Worm (Caenorhabditis elegans) whole organism, L3 larva: ENCODE measurements around the gene npp-25.

Experiments used
- R02D3.7 ChIP-seq: fragments of 150-350 bp; optimal IDR thresholded peaks from 2 replicates; lab custom pipeline; 2014; ENCODE audit warnings: missing biosample characterization, missing genetic modification characterization
- ceh-82 ChIP-seq: fragments of 150-350 bp; optimal IDR thresholded peaks from 2 replicates; lab custom pipeline; 2014; ENCODE audit warnings: missing biosample characterization, missing genetic modification characterization
- ceh-9 ChIP-seq: sonication (generic microtip); optimal IDR thresholded peaks from 2 replicates; lab custom pipeline; 2018; ENCODE audit warnings: missing biosample characterization, missing genetic modification characterization
- egl-5 ChIP-seq: fragments of 150-350 bp; optimal IDR thresholded peaks from 2 replicates; lab custom pipeline; 2017; ENCODE audit warnings: missing biosample characterization, missing genetic modification reagents, missing genetic modification characterization, inconsistent platforms
- fkh-2 ChIP-seq: fragments of 150-350 bp; optimal IDR thresholded peaks from 2 replicates; lab custom pipeline; 2014; ENCODE audit warnings: missing biosample characterization, missing genetic modification reagents, missing genetic modification characterization
- mdl-1 ChIP-seq: fragments of 150-350 bp; optimal IDR thresholded peaks from 2 replicates; lab custom pipeline; 2014; ENCODE audit warnings: missing biosample characterization, missing genetic modification characterization
- nhr-237 ChIP-seq: fragments of 150-350 bp; optimal IDR thresholded peaks from 2 replicates; lab custom pipeline; 2014; ENCODE audit warnings: missing biosample characterization, missing genetic modification characterization
- nhr-25 ChIP-seq: sonication (generic microtip); optimal IDR thresholded peaks from 2 replicates; lab custom pipeline; 2017; ENCODE audit warnings: missing biosample characterization, missing genetic modification characterization
- nhr-76 ChIP-seq: fragments of 150-350 bp; sonication (generic microtip); optimal IDR thresholded peaks from 5 replicates; lab custom pipeline; 2014; ENCODE audit warnings: missing biosample characterization, missing genetic modification characterization
- snpc-4 ChIP-seq: fragments of 150-350 bp; optimal IDR thresholded peaks from 2 replicates; lab custom pipeline; 2014; ENCODE audit warnings: missing biosample characterization, missing genetic modification characterization
- tbx-2 ChIP-seq: sonication (generic microtip); optimal IDR thresholded peaks from 2 replicates; lab custom pipeline; 2016; ENCODE audit warnings: mild to moderate bottlenecking, missing genetic modification characterization, missing compliant biosample characterization

ce11 chrIII:12968330-12968729 lies 42.5 kb upstream of the npp-25 start:
- TF ChIP-seq snpc-4 (tag; lab: Kevin White, UChicago) (no peak), ceh-9 (no peak), R02D3.7 (tag; lab: Kevin White, UChicago) (no peak), nhr-76 (tag; lab: Kevin White, UChicago) (no peak), tbx-2 (tag; lab: Kevin White, UChicago) (no peak), nhr-237 (no peak), egl-5 (tag; lab: Kevin White, UChicago) (no peak), fkh-2 (tag; lab: Kevin White, UChicago) (no peak), nhr-25 (tag; lab: Kevin White, UChicago) (no peak), ceh-82 (tag; lab: Kevin White, UChicago) (no peak), mdl-1 (tag; lab: Kevin White, UChicago) (no peak)
